Fruit fly (Drosophila melanogaster): Measurements from ENCODE around the gene CG6418.

The CG6418 gene

dm6 chr3L:10851853-10852346 is 26.9 kb downstream of the CG6418 start (continued):
- no peak for TF ChIP-seq Nf-YC (tag; optimal IDR thresholded peaks at IDR 0.05)
- no peak for TF ChIP-seq fd64A (GFP tag; optimal IDR thresholded peaks at IDR 0.05)
- no peak for TF ChIP-seq slp2 (GFP tag; optimal IDR thresholded peaks at IDR 0.05)
- no peak for TF ChIP-seq mirr (GFP tag; optimal IDR thresholded peaks at IDR 0.05)
- no peak for TF ChIP-seq CG17568 (GFP tag; optimal IDR thresholded peaks at IDR 0.05)
- no peak for TF ChIP-seq ro (GFP tag; IDR thresholded peaks at IDR 0.05)
- TF ChIP-seq gem (tag; optimal IDR thresholded peaks at IDR 0.05): peak; percentile 76
- TF ChIP-seq CG9609 (GFP tag; optimal IDR thresholded peaks at IDR 0.05): no peak
- TF ChIP-seq dmrt99B (tag; optimal IDR thresholded peaks at IDR 0.05): peak; percentile 60
- peak; percentile 34 for TF ChIP-seq tio (GFP tag; optimal IDR thresholded peaks at IDR 0.05)
- TF ChIP-seq croc (GFP tag; conservative IDR thresholded peaks at IDR 0.05): no peak
- no peak for TF ChIP-seq crol (GFP tag; IDR thresholded peaks at IDR 0.05)
- no peak for TF ChIP-seq CG4404 (GFP tag; IDR thresholded peaks at IDR 0.05)
- TF ChIP-seq Opbp (GFP tag; IDR thresholded peaks at IDR 0.05; ENCODE audit: partially characterized antibody): no peak
- TF ChIP-seq CG18599 (GFP tag; optimal IDR thresholded peaks at IDR 0.05): peak; percentile 19
- no peak for TF ChIP-seq CG12236 (GFP tag; optimal IDR thresholded peaks at IDR 0.05)
- TF ChIP-seq Trl (optimal IDR thresholded peaks at IDR 0.05): no peak
- TF ChIP-seq Trl (GFP tag; optimal IDR thresholded peaks at IDR 0.05): no peak
- no peak for TF ChIP-seq Six4 (GFP tag; optimal IDR thresholded peaks at IDR 0.05)
- no peak for TF ChIP-seq CG18011 (GFP tag; optimal IDR thresholded peaks at IDR 0.05)
- TF ChIP-seq Sox102F (GFP tag; optimal IDR thresholded peaks at IDR 0.05): peak; percentile 36
- no peak for TF ChIP-seq Neu2 (GFP tag; optimal IDR thresholded peaks at IDR 0.05; ENCODE audit: borderline replicate concordance)
- no peak for TF ChIP-seq fu2 (GFP tag; optimal IDR thresholded peaks at IDR 0.05)
- no peak for TF ChIP-seq cad (GFP tag; optimal IDR thresholded peaks at IDR 0.05)
- TF ChIP-seq stc (GFP tag; IDR thresholded peaks at IDR 0.05): 0 out of 2 replicates have a peak, but pooled peaks have one; percentile 2
- no peak for TF ChIP-seq CG15601 (tag; optimal IDR thresholded peaks at IDR 0.05)
- no peak for TF ChIP-seq z (GFP tag; IDR thresholded peaks at IDR 0.05)
- TF ChIP-seq CG3163 (GFP tag; optimal IDR thresholded peaks at IDR 0.05): no peak
- no peak for TF ChIP-seq ab (GFP tag; optimal IDR thresholded peaks at IDR 0.05)
- TF ChIP-seq psq (GFP tag; optimal IDR thresholded peaks at IDR 0.05): no peak
- TF ChIP-seq CG9215 (GFP tag; IDR thresholded peaks at IDR 0.05): no peak
- no peak for TF ChIP-seq tgo (GFP tag; IDR thresholded peaks at IDR 0.05)
- TF ChIP-seq Dfd (GFP tag; optimal IDR thresholded peaks at IDR 0.05): no peak
- TF ChIP-seq D19B (GFP tag; optimal IDR thresholded peaks at IDR 0.05): no peak
- no peak for TF ChIP-seq sd (tag; optimal IDR thresholded peaks at IDR 0.05)
- no peak for TF ChIP-seq CG30020 (tag; optimal IDR thresholded peaks at IDR 0.05)
- no peak for TF ChIP-seq CG34422 (GFP tag; IDR thresholded peaks at IDR 0.05)
- TF ChIP-seq prd (optimal IDR thresholded peaks at IDR 0.05): no peak
- no peak for TF ChIP-seq prd (GFP tag; IDR thresholded peaks at IDR 0.05)
- no peak for TF ChIP-seq Rfx (GFP tag; IDR thresholded peaks at IDR 0.05)
- no peak for TF ChIP-seq CG4730 (GFP tag; IDR thresholded peaks at IDR 0.05)
- TF ChIP-seq CG1602 (GFP tag; optimal IDR thresholded peaks at IDR 0.05): peak; percentile 37
- TF ChIP-seq Dref (GFP tag; IDR thresholded peaks at IDR 0.05): no peak
- no peak for TF ChIP-seq CG3847 (GFP tag; IDR thresholded peaks at IDR 0.05)
- TF ChIP-seq BEAF-32 (GFP tag; optimal IDR thresholded peaks at IDR 0.05): no peak
- no peak for TF ChIP-seq CG10431 (GFP tag; optimal IDR thresholded peaks at IDR 0.05)
- no peak for TF ChIP-seq CG8089 (GFP tag; optimal IDR thresholded peaks at IDR 0.05)
- TF ChIP-seq chn (GFP tag; optimal IDR thresholded peaks at IDR 0.05): no peak
- TF ChIP-seq Fer3 (tag; optimal IDR thresholded peaks at IDR 0.05): no peak
- TF ChIP-seq Sry-δ (GFP tag; optimal IDR thresholded peaks at IDR 0.05): no peak
- TF ChIP-seq CG10209 (GFP tag; optimal IDR thresholded peaks at IDR 0.05): peak; percentile 17
- no peak for TF ChIP-seq CG7271 (tag; optimal IDR thresholded peaks at IDR 0.05)
- no peak for TF ChIP-seq aop (GFP tag; IDR thresholded peaks at IDR 0.05)
